Worm (Caenorhabditis elegans): ENCODE data around the gene fbxa-153.
A peak's percentile ranks its signal among the peaks of the same experiment; 100 is the strongest.
"Not testable (repeated sequence)": the region's sequence is repeated elsewhere in the genome, so short reads cannot be mapped to it uniquely, and the experiment has no call there.

fbxa-153 gene

ce11 chrV:15610350-15610940 is at the start of gene fbxa-153, which contains the start of gene str-12:
Gene fbxa-153 (minus strand): TSS chrV:15610384.
Gene str-12 (plus strand): TSS chrV:15610890.
- TF ChIP-seq scrt-1 (GFP tag; IDR thresholded peaks at IDR 0.05) (no peak), ceh-13 (GFP tag; optimal IDR thresholded peaks at IDR 0.05) (no peak), ama-1 (optimal IDR thresholded peaks at IDR 0.05) (no peak), hmg-4 (GFP tag; optimal IDR thresholded peaks at IDR 0.05) (peak; percentile 16), F13C5.2 (tag; optimal IDR thresholded peaks at IDR 0.05) (peak; percentile 9), tbx-37 (GFP tag; conservative IDR thresholded peaks at IDR 0.05) (no peak), sea-1 (GFP tag; conservative IDR thresholded peaks at IDR 0.05) (0 out of 2 replicates have a peak, but pooled peaks have one; percentile 19)

ce11 chrV:15658262-15659060 is 48.3 kb upstream of the fbxa-153 start:
- no peak for TF ChIP-seq ama-1 (optimal IDR thresholded peaks at IDR 0.05)
- no peak for TF ChIP-seq tbx-37 (GFP tag; conservative IDR thresholded peaks at IDR 0.05)
- no peak for TF ChIP-seq scrt-1 (GFP tag; IDR thresholded peaks at IDR 0.05)
- TF ChIP-seq sea-1 (GFP tag; conservative IDR thresholded peaks at IDR 0.05): no peak
- TF ChIP-seq aly-1 (tag; optimal IDR thresholded peaks at IDR 0.05): no peak
- TF ChIP-seq flt-1 (GFP tag; IDR thresholded peaks at IDR 0.05): no peak
- TF ChIP-seq tra-4 (tag; optimal IDR thresholded peaks at IDR 0.05): no peak
- TF ChIP-seq B0310.2 (tag; optimal IDR thresholded peaks at IDR 0.05): no peak
- TF ChIP-seq tbx-11 (GFP tag; IDR thresholded peaks at IDR 0.05): no peak
- TF ChIP-seq hmbx-1 (tag; optimal IDR thresholded peaks at IDR 0.05): no peak
- no peak for TF ChIP-seq ceh-36 (tag; optimal IDR thresholded peaks at IDR 0.05)
- TF ChIP-seq hmg-4 (GFP tag; optimal IDR thresholded peaks at IDR 0.05): no peak
- TF ChIP-seq ets-7 (tag; optimal IDR thresholded peaks at IDR 0.05): no peak
- TF ChIP-seq hnd-1 (tag; optimal IDR thresholded peaks at IDR 0.05): no peak
- no peak for TF ChIP-seq F13C5.2 (tag; optimal IDR thresholded peaks at IDR 0.05)

- TF ChIP-seq scrt-1 (GFP tag; IDR thresholded peaks at IDR 0.05): no peak
- no peak for TF ChIP-seq B0310.2 (tag; optimal IDR thresholded peaks at IDR 0.05)
- TF ChIP-seq ceh-13 (GFP tag; optimal IDR thresholded peaks at IDR 0.05): no peak
- no peak for TF ChIP-seq ceh-36 (tag; optimal IDR thresholded peaks at IDR 0.05)
- no peak for TF ChIP-seq ama-1 (optimal IDR thresholded peaks at IDR 0.05)
- TF ChIP-seq tra-4 (tag; optimal IDR thresholded peaks at IDR 0.05): no peak
Measured at ce11 chrV:15654124-15654523, 43.9 kb upstream of the fbxa-153 start, which contains the start of gene F53E4.2. Gene F53E4.2 (plus strand): TSS chrV:15654424.

- no peak for TF ChIP-seq hmbx-1 (tag; optimal IDR thresholded peaks at IDR 0.05)
- no peak for TF ChIP-seq hmg-4 (GFP tag; optimal IDR thresholded peaks at IDR 0.05)
- TF ChIP-seq F13C5.2 (tag; optimal IDR thresholded peaks at IDR 0.05): no peak
- no peak for TF ChIP-seq sea-1 (GFP tag; conservative IDR thresholded peaks at IDR 0.05)
- no peak for TF ChIP-seq tbx-11 (GFP tag; IDR thresholded peaks at IDR 0.05)
- no peak for TF ChIP-seq ets-7 (tag; optimal IDR thresholded peaks at IDR 0.05)
- no peak for TF ChIP-seq ceh-36 (tag; optimal IDR thresholded peaks at IDR 0.05)
- TF ChIP-seq B0310.2 (tag; optimal IDR thresholded peaks at IDR 0.05): no peak
Measured at ce11 chrV:15652147-15652546, 42.0 kb upstream of the fbxa-153 start.

- no peak for TF ChIP-seq ets-7 (tag; optimal IDR thresholded peaks at IDR 0.05)
- TF ChIP-seq flt-1 (GFP tag; IDR thresholded peaks at IDR 0.05): no peak
- no peak for TF ChIP-seq ceh-36 (tag; optimal IDR thresholded peaks at IDR 0.05)
- no peak for TF ChIP-seq sea-1 (GFP tag; conservative IDR thresholded peaks at IDR 0.05)
- TF ChIP-seq ama-1 (optimal IDR thresholded peaks at IDR 0.05): no peak
- no peak for TF ChIP-seq B0310.2 (tag; optimal IDR thresholded peaks at IDR 0.05)
- TF ChIP-seq tbx-37 (GFP tag; conservative IDR thresholded peaks at IDR 0.05): no peak
- TF ChIP-seq hmg-4 (GFP tag; optimal IDR thresholded peaks at IDR 0.05): no peak
- no peak for TF ChIP-seq F13C5.2 (tag; optimal IDR thresholded peaks at IDR 0.05)
- TF ChIP-seq tbx-11 (GFP tag; IDR thresholded peaks at IDR 0.05): no peak
- TF ChIP-seq scrt-1 (GFP tag; IDR thresholded peaks at IDR 0.05): no peak
- no peak for TF ChIP-seq pes-1 (GFP tag; IDR thresholded peaks at IDR 0.05)
- no peak for TF ChIP-seq ceh-13 (GFP tag; optimal IDR thresholded peaks at IDR 0.05)
- TF ChIP-seq tra-4 (tag; optimal IDR thresholded peaks at IDR 0.05): no peak
- no peak for TF ChIP-seq aly-1 (tag; optimal IDR thresholded peaks at IDR 0.05)
- no peak for TF ChIP-seq hnd-1 (tag; optimal IDR thresholded peaks at IDR 0.05)
Measured at ce11 chrV:15650167-15650566, 40.0 kb upstream of the fbxa-153 start, which contains the start of gene sru-42. Gene sru-42 (plus strand): TSS chrV:15650467.

ce11 chrV:15647536-15648085 is 37.4 kb upstream of the fbxa-153 start, which contains the start of the genes C55A1.7 and C55A1.6:
Gene C55A1.7 (minus strand): TSS chrV:15647636.
Gene C55A1.6 (plus strand): TSS chrV:15648035.
- not testable (repeated sequence) for TF ChIP-seq flt-1 (GFP tag; IDR thresholded peaks at IDR 0.05); ama-1 (optimal IDR thresholded peaks at IDR 0.05); hnd-1 (tag; optimal IDR thresholded peaks at IDR 0.05)

- TF ChIP-seq aly-1 (tag; optimal IDR thresholded peaks at IDR 0.05) (no peak), ets-7 (tag; optimal IDR thresholded peaks at IDR 0.05) (no peak), ama-1 (optimal IDR thresholded peaks at IDR 0.05) (no peak), flt-1 (GFP tag; IDR thresholded peaks at IDR 0.05) (no peak), hnd-1 (tag; optimal IDR thresholded peaks at IDR 0.05) (no peak), F13C5.2 (tag; optimal IDR thresholded peaks at IDR 0.05) (no peak)
Measured at ce11 chrV:15644575-15644974, 34.4 kb upstream of the fbxa-153 start, which contains the start of gene str-23. Gene str-23 (plus strand): TSS chrV:15644875.

All from whole organism, early embryonic.